Fruit fly (Drosophila melanogaster): ENCODE data around the gene CG31294.

dm6 chr3R:15677550-15677973 is 38.8 kb downstream of the CG31294 start:
- TF ChIP-seq CG34367 (tag; optimal IDR thresholded peaks at IDR 0.05) (no peak), CG8159 (tag; optimal IDR thresholded peaks at IDR 0.05) (no peak), EcR (GFP tag; optimal IDR thresholded peaks at IDR 0.05) (no peak)
